Fruit fly (Drosophila melanogaster) whole organism, prepupa: ENCODE measurements around the gene CG33644.

ENCODE experiments used
- CG11294 ChIP-seq: fragments of 200-800 bp; sonication (Bioruptor generic); IDR thresholded peaks from 2 replicates; pipeline ENCODE4 v1.3.6; 2022; ENCODE audit warnings: missing biosample characterization, missing genetic modification characterization
- CG16779 ChIP-seq: fragments of 200-800 bp; sonication (Bioruptor generic); optimal IDR thresholded peaks from 3 replicates; lab custom pipeline; 2017; ENCODE audit warnings: missing biosample characterization, mild to moderate bottlenecking, missing genetic modification characterization
- CG6854 ChIP-seq: fragments of 200-800 bp; sonication (Bioruptor generic); optimal IDR thresholded peaks from 2 replicates; lab custom pipeline; 2017; ENCODE audit warnings: missing biosample characterization, mild to moderate bottlenecking, missing genetic modification characterization
- Ets96B ChIP-seq: fragments of 200-800 bp; optimal IDR thresholded peaks from 2 replicates; lab custom pipeline; 2019; ENCODE audit warnings: missing biosample characterization, mild to moderate bottlenecking, missing genetic modification characterization, moderate library complexity
- OdsH ChIP-seq: fragments of 200-800 bp; sonication (Bioruptor generic); optimal IDR thresholded peaks from 3 replicates; lab custom pipeline; 2016; ENCODE audit warnings: missing biosample characterization, missing genetic modification characterization
- spab ChIP-seq: fragments of 200-800 bp; sonication (Bioruptor generic); optimal IDR thresholded peaks from 2 replicates; lab custom pipeline; 2017; ENCODE audit warnings: missing biosample characterization, mild to moderate bottlenecking, missing genetic modification characterization, missing genetic modification reagents

- TF ChIP-seq CG16779 (tag; lab: Kevin White, UChicago) (no peak), OdsH (GFP tag; lab: Kevin White, UChicago) (no peak), CG11294 (no peak), CG6854 (GFP tag; lab: Kevin White, UChicago) (no peak), Ets96B (tag; lab: Kevin White, UChicago) (no peak), spab (peak; percentile 34)
These were observed 18.7 kb downstream of the CG33644 start for dm6 chr2L:13550488-13551033.
